Fruit fly (Drosophila melanogaster): ENCODE results near the gene CG43731.
A peak's percentile ranks its signal among the peaks of the same experiment; 100 is the strongest.

CG43731 gene

dm6 chr2L:19136735-19137134 is 34.9 kb downstream of the CG43731 start (continued):
- TF ChIP-seq Sox14 (GFP tag; optimal IDR thresholded peaks at IDR 0.05) (peak; percentile 95), Sox102F (GFP tag; optimal IDR thresholded peaks at IDR 0.05) (peak; percentile 91), CG6276 (GFP tag; optimal IDR thresholded peaks at IDR 0.05) (peak; percentile 47), acj6 (GFP tag; optimal IDR thresholded peaks at IDR 0.05) (peak; percentile 93), Hr38 (GFP tag; optimal IDR thresholded peaks at IDR 0.05) (no peak), CG4318 (GFP tag; optimal IDR thresholded peaks at IDR 0.05) (peak; percentile 64), CG6808 (GFP tag; optimal IDR thresholded peaks at IDR 0.05) (peak; percentile 95), CG11294 (GFP tag; IDR thresholded peaks at IDR 0.05) (no peak), CG6854 (GFP tag; optimal IDR thresholded peaks at IDR 0.05) (peak; percentile 84), CG15336 (GFP tag; IDR thresholded peaks at IDR 0.05) (peak; percentile 77), CG3032 (tag; optimal IDR thresholded peaks at IDR 0.05) (peak; percentile 96), lz (GFP tag; optimal IDR thresholded peaks at IDR 0.05) (peak; percentile 94), esn (GFP tag; optimal IDR thresholded peaks at IDR 0.05) (peak; percentile 95)

dm6 chr2L:19137494-19138360 is 35.9 kb downstream of the CG43731 start:
- TF ChIP-seq CG1621 (tag; optimal IDR thresholded peaks at IDR 0.05), result peak; percentile 27
- no peak for TF ChIP-seq pdm3 (GFP tag; optimal IDR thresholded peaks at IDR 0.05)
- no peak for TF ChIP-seq CG10631 (GFP tag; optimal IDR thresholded peaks at IDR 0.05)
- no peak for TF ChIP-seq fkh (GFP tag; optimal IDR thresholded peaks at IDR 0.05)
- no peak for TF ChIP-seq CG15336 (GFP tag; IDR thresholded peaks at IDR 0.05)
- TF ChIP-seq svp (GFP tag), result peak; percentile 45
- peak in 1 of 2 experiments; percentile 3 for TF ChIP-seq ss (GFP tag; optimal IDR thresholded peaks at IDR 0.05)
- TF ChIP-seq CG9139 (GFP tag; optimal IDR thresholded peaks at IDR 0.05), result peak; percentile 7
- peak; percentile 52 for TF ChIP-seq Eip78C (GFP tag)
- no peak for TF ChIP-seq Gug (GFP tag; IDR thresholded peaks at IDR 0.05)

- TF ChIP-seq CG11902 (GFP tag; optimal IDR thresholded peaks at IDR 0.05), result no peak
- TF ChIP-seq fkh (GFP tag; optimal IDR thresholded peaks at IDR 0.05), result peak; percentile 14
- peak; percentile 60 for TF ChIP-seq Eip78C (GFP tag)
- peak; percentile 15 for TF ChIP-seq Ets96B (tag; optimal IDR thresholded peaks at IDR 0.05)
- peak; percentile 13 for TF ChIP-seq CG10669 (GFP tag; optimal IDR thresholded peaks at IDR 0.05)
- TF ChIP-seq acj6 (GFP tag; optimal IDR thresholded peaks at IDR 0.05), result no peak
- peak; percentile 19 for TF ChIP-seq CG3032 (tag; optimal IDR thresholded peaks at IDR 0.05)
These were observed 36.7 kb downstream of the CG43731 start for dm6 chr2L:19138361-19139041.

dm6 chr2L:19139751-19140150 is 37.9 kb downstream of the CG43731 start:
- TF ChIP-seq Eip75B (GFP tag; optimal IDR thresholded peaks at IDR 0.05) (no peak), Eip78C (GFP tag) (no peak), CG10669 (GFP tag; optimal IDR thresholded peaks at IDR 0.05) (no peak), CG4318 (GFP tag; optimal IDR thresholded peaks at IDR 0.05) (no peak), fd59A (GFP tag; optimal IDR thresholded peaks at IDR 0.05) (no peak), CG32006 (GFP tag; optimal IDR thresholded peaks at IDR 0.05) (no peak), Gug (GFP tag; IDR thresholded peaks at IDR 0.05) (no peak), Ets21C (GFP tag; optimal IDR thresholded peaks at IDR 0.05) (no peak), vri (GFP tag; optimal IDR thresholded peaks at IDR 0.05) (no peak), Met (GFP tag; optimal IDR thresholded peaks at IDR 0.05) (no peak), CG3919 (GFP tag; optimal IDR thresholded peaks at IDR 0.05) (no peak), CG34406 (GFP tag; optimal IDR thresholded peaks at IDR 0.05) (no peak), CG6792 (GFP tag; optimal IDR thresholded peaks at IDR 0.05) (no peak), CG6276 (GFP tag; optimal IDR thresholded peaks at IDR 0.05) (no peak), CG8119 (GFP tag; IDR thresholded peaks at IDR 0.05) (no peak), fd85E (GFP tag; optimal IDR thresholded peaks at IDR 0.05) (no peak), Hr39 (GFP tag; optimal IDR thresholded peaks at IDR 0.05) (no peak), Sox102F (GFP tag; optimal IDR thresholded peaks at IDR 0.05) (no peak), dsx (GFP tag; optimal IDR thresholded peaks at IDR 0.05; ENCODE audit: poor library complexity, severe bottlenecking) (no peak), CG16779 (tag; optimal IDR thresholded peaks at IDR 0.05) (no peak)
